Fruit fly (Drosophila melanogaster) ovary, adult (tissue): ENCODE results near the gene Qsox2.
A peak's percentile ranks its signal among the peaks of the same experiment; 100 is the strongest.

Source experiments
- CG17801 ChIP-seq: fragments of 200-800 bp; optimal IDR thresholded peaks from 2 replicates; lab custom pipeline; 2019; ENCODE audit warnings: missing biosample characterization, mild to moderate bottlenecking, missing genetic modification characterization, moderate library complexity; ENCODE audit not compliant: partially characterized antibody

Gene Qsox2

DNA sequence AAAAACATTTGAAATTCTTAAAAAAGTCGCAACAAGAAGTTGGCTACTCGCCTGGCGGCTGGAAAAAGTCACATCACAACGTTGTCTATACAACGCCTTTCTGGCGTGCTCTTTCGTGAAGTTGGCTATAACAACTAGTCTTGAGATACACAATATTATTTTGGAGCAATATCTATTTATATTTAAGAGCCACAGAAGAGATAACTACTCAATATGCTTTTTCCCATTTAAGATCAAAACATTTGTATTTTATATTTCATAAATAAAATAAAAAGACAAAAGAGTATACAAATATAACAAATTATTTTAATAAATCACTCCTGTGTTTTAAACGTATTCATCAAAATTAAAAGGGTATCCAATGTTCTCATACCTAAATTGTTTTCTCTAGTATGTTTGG is 6.7 kb upstream of the Qsox2 start:
- no peak for TF ChIP-seq CG17801

dm6 chr3R:21911516-21911915 is 2.0 kb upstream of the Qsox2 start, which contains the start of gene Qsox3:
TSS of gene Qsox3 (plus strand) at chr3R:21911816.
- no peak for TF ChIP-seq CG17801

- no peak for TF ChIP-seq CG17801
Measured at dm6 chr3R:21916987-21917386, 3.4 kb downstream of the Qsox2 start.

- no peak for TF ChIP-seq CG17801
Measured at dm6 chr3R:21920495-21920894, 6.9 kb downstream of the Qsox2 start.

DNA sequence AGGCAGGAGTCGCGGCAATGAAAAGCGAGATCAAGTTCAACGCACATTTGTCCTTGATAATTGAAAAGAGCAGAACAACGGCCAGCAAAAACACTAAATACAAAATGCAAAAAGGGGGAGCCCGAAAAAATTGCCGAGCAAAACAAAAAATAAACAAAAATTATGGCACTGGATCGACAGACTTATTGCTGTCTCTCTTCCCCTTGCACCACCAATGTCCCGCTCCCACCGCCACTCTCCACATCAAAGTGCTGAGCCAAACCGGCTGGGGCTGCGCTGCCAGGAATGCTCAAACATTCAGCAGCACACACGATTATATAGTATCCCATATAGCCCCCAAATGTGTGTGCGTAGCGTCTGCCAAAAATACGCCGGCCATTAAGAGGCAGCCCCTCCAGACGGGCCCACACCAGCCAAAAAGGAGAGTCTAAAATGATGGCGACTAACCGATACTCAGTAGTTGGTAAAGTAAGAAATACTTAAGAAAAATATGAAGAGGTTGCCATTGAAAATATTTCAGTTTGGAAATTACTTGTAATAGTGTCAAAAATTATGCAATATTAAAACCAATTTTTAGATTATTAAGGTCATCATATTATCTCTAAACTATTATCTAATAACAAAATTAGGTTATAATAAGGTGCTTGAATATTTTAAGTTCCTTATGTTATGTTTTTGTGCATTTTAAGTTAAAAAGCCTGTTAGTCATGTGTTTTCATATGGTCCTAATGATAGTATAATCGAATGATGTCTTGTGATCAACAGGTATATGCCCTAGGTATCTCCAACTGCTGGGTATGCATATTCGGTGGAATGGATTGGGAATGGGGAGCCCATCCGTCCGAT is 8.0 kb downstream of the Qsox2 start:
- no peak for TF ChIP-seq CG17801

dm6 chr3R:21922244-21922643 is 8.7 kb downstream of the Qsox2 start:
- TF ChIP-seq CG17801 = no peak

- TF ChIP-seq CG17801 = no peak
Measured at dm6 chr3R:21922674-21923323, 9.3 kb downstream of the Qsox2 start.

DNA sequence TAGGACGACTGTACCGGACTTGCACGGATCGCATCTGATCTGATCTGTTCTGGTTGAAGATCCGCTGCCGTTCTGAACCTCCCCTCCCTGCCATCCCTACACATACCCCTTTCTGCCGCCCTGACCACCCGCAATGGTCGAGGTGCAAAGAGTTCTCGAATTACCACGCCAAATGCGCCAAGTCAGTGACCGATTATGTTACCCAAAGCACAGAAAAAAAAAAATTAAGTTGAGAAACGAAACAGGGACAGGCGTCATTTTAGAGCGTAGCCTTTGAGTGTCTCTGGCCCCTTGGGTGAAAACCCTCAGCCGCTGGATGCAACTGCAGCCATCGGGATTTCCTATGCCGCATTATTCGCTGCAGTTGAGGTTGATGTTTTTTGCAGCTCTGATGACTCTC is 10.2 kb downstream of the Qsox2 start:
- no peak for TF ChIP-seq CG17801

DNA sequence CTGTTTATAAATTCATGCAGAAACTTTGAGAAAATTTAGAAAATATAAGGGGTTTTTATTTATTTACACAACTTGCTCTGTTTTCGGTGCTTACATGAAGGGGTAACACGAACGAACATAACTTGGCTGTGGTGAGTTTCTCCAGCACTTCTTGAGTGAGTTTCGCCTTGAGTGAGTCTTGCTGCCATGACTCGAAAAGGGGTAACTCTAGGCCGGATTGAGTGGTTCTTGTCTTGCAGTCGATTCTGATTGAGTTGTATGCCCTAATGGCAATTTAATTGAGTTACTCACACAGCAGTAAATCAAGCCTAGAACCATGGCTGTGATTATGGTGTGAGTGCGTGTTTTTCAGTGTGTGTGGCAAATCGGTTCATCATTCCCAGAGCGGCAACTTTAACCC is 14.7 kb downstream of the Qsox2 start:
- TF ChIP-seq CG17801 = no peak

- peak; percentile 40 for TF ChIP-seq CG17801
Measured at dm6 chr3R:21931346-21931745, 17.8 kb downstream of the Qsox2 start.

- TF ChIP-seq CG17801 = no peak
Measured at dm6 chr3R:21933952-21934351, 20.4 kb downstream of the Qsox2 start.

DNA sequence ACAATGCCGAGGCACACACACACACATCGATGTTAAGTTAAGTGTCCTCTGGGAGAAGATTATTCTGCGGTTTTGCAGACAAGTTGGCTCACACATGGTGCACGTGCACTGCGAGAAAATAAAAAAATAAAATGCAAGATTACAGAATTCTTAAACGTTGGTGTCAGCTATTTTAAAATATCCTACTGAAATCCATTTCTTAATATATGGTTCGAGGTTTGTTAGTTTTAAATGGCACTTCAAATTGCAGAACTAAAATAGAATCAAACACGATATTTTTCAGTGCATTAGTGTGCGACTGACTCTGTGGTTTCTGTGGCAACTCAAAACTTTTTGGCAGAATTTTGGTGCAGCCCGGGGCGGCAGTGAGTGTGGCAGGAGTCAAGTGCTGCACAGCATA is 21.6 kb downstream of the Qsox2 start:
- no peak for TF ChIP-seq CG17801

DNA sequence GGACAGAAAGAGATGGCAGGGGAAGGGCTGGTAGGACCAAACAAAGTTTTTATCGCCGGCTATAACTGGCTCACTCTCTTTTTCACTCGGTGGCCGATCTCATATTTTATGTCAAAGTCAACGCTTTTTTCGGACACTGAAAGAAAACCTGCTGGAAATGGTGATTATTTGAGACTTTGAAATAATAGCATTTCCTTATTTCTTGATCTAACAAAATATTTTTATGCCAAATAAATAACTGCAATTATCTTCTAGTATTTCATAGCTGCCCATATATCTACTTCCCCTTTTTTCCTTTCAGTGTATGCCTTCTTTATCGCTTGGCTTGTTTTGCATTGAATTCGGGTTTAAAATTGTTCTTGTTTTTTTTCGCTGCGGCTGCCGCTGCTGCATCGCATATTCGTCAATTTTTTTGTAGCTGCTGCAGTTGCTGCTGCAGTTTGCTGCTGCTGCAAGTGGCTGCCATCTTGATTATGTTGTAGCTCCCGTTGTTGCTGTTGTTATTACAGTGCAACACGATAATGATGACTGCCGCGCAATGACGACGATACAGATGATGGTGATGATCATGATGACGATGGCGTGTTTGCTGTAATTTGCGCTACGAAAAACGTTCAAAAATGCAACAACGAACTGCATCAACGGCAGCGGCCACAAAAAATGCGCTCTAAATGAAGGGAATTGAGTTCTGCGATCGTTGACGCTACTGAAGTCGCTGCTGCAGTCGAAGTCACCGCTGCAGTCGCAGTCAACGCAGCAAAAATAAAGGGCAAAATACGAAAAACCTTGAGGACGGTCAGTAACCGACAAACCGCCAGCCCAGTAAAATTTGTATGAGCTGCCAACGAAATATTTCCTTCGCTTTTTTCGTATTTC is 23.8 kb downstream of the Qsox2 start:
- TF ChIP-seq CG17801 = peak; percentile 92

- TF ChIP-seq CG17801 = no peak
Measured at dm6 chr3R:21937951-21938286, 24.4 kb downstream of the Qsox2 start.

dm6 chr3R:21938464-21939095 is 25.0 kb downstream of the Qsox2 start:
- no peak for TF ChIP-seq CG17801

DNA sequence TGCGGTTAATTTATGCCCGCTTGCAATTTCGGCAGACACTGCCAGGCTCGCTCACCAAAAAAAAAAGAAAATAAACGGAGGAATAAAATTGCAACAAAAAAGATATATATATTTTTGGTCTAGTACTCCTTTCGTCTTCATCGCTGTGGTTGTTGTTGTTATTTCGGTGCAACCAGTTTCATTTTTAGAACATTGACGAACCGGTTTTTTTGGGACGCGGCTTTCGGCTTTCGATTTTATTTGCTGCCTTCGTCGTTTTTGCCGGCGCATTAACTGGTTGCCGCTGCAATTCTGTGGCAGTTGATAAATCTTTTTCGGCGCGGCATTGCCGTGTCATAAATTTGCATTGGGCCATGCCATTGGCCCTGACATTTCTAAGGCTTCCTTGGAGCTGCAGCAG is 25.6 kb downstream of the Qsox2 start:
- TF ChIP-seq CG17801 = no peak

- no peak for TF ChIP-seq CG17801
Measured at dm6 chr3R:21940172-21940571, 26.6 kb downstream of the Qsox2 start.
